Worm (Caenorhabditis elegans): ENCODE data around the gene ret-1.
"Not testable (repeated sequence)": the region's sequence is repeated elsewhere in the genome, so short reads cannot be mapped to it uniquely, and the experiment has no call there.

The ret-1 gene

DNA sequence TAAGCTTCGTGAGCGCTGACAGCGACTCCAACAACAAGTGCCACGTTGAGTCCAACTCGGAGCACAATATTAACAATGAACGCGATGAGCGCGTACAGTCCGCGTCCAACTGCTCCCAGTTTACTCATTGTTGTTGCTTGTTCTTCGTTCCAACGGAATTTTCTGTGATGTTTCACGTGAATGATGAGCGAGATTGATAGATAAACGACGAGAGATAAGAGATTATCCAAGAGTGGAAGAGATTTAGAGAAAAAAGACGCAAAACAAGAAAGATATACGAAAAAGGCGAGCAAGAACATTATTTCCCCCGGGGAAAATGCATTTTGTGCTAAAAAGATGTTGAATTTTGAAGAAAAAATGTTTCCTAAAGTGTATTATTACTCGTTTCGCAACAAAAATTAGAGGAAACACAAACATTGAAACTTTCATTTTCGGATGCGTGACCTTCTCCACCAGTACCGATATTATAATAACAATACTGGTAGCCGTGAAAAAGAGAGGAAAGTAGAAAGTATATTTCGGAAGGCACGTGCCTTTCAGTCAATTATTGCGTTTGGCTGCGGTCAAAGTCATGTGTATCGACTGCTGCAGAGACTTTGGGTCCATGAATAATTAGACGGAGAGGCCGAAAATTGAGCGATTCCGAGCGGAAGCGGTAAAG lies 15.6 kb downstream of the ret-1 start:
- no peak for TF ChIP-seq dao-5 (tag; optimal IDR thresholded peaks at IDR 0.05)
- no peak for TF ChIP-seq him-1 (tag; optimal IDR thresholded peaks at IDR 0.05)
- TF ChIP-seq W03F9.2 (tag; optimal IDR thresholded peaks at IDR 0.05): no peak

DNA sequence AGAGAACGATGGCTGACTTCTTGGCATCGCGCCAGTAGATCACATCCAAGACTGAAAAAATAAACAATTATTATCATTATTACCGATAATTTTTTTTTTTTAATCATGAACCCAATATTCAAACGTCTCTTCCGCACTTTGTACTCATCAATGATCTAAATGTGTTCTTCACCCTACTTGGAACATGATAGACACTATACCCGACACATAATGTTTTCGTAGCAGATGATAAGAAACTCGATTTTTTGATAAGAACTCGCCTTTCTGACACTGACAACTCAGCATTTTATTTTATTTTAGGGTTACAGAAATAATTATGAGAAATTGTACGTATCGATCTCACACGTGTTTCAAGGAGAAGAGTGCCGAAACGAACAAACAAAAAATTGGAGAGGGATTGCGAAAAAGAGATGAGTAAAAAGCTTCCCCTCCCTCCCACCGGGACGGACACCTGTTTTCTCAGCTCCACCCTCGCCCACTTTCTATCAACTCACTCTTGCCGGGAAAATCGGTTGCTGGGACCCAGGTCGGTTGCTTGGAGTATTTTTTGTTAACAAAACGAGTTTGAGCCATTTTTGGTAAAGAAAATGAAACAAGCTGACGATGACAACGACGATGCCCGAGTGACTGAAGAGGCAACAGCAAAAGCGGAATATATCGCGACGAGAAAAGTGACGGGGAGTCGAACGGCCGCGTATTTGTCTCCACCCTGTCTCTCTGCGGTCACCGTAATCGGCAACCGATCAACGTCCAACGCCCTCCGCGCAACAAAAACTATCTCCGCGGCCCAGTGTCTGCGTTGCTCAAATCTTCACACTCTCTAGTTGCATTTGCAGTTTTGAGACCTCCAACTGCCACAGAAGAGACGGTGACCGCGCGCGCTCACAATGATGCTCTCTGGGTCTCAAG lies 16.7 kb downstream of the ret-1 start:
- TF ChIP-seq dao-5 (tag; optimal IDR thresholded peaks at IDR 0.05) (no peak), W03F9.2 (tag; optimal IDR thresholded peaks at IDR 0.05) (no peak), him-1 (tag; optimal IDR thresholded peaks at IDR 0.05) (no peak)

- TF ChIP-seq dao-5 (tag; optimal IDR thresholded peaks at IDR 0.05) (no peak), W03F9.2 (tag; optimal IDR thresholded peaks at IDR 0.05) (no peak)
Observed at ce11 chrV:14828407-14828806, 18.8 kb downstream of the ret-1 start.

DNA sequence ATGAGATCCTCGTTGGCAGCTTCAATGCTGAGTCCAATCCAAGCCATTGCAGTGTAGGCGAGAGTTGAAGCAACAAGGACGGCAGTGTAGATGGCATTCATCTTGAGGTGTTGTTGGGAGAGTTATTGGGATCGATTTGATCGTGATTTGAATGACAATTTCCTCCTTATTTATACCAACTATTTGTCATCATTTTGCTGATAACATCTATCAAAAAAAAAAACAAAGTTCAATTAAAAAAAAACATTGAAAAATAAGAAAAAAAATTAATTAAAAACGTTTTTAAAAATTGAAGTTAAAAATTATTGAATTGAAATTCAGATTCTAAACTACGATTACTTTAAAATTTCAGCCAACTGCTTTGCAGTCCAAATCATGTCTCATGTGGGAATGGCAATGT lies 20.3 kb downstream of the ret-1 start, which contains the start of gene nspa-8:
Gene nspa-8 (minus strand): TSS at position 101 of the 400 bp plus-strand sequence.
- not testable (repeated sequence) for TF ChIP-seq W03F9.2, dao-5, him-1 (tag; optimal IDR thresholded peaks at IDR 0.05)

DNA sequence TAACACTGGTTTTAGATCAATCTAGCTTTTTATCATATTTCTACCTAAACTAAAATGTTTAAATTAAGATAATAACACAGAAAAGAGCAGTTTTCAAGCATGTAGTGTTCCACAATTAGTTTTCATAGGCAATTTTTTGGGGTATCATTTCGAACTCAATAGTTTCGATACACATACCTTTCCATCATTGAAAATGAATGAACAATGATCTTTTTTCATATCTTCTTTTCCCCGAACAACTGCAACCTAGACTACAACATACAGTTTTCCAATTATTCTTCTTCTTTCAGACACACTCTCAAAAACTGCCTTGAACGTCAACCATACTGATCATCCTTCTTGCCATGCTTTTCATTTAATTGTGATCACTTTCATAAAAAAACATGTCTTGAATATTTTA lies 23.1 kb downstream of the ret-1 start, which contains the start of gene W06A7.4:
Gene W06A7.4 (plus strand): TSS at position 301 of the 400 bp plus-strand sequence.
- TF ChIP-seq him-1 (tag; optimal IDR thresholded peaks at IDR 0.05) (no peak), W03F9.2 (tag; optimal IDR thresholded peaks at IDR 0.05) (no peak), dao-5 (tag; optimal IDR thresholded peaks at IDR 0.05) (no peak)

DNA sequence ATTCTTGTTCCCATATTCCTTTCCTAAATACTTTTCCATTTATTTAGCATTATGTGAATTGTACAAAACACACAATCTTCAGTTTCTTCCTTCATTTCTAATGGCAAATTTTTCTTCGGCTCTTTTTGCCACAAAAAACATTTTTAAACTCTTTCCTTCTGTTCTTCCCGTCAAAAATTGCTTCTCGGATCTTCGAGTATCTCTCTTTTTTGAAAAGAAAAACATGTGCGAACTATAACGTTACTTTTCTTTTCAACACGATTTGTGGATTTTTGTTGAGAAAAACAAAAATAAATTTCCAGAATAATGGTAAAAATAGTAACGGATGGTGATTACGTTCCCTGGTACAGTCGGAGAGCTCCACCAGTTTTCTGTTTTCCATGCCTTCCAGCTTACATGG lies 25.7 kb downstream of the ret-1 start, which contains the start of gene W06A7.2:
Gene W06A7.2 (plus strand): TSS at position 301 of the 400 bp plus-strand sequence.
- TF ChIP-seq dao-5 (tag; optimal IDR thresholded peaks at IDR 0.05) (no peak), him-1 (tag; optimal IDR thresholded peaks at IDR 0.05) (no peak), W03F9.2 (tag; optimal IDR thresholded peaks at IDR 0.05) (no peak)

DNA sequence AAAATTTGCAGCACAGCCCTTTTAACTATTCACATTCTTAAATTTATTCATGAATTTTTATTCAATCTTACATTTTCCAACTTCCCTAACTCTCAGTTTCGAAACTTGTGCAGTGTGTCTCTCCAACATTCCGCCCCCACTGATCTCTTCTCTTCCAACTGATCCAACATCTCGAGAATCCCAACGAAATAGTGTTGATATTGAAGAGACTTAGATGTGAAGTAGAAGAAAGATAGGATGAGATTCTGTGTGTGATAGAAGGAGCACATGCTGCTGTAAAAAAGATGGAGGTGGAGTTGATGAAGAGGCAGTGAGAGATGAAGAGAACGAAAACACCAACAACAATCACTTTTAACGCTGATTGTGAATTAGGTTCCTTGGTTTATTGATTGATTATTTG lies 26.9 kb downstream of the ret-1 start:
- TF ChIP-seq dao-5 (tag; optimal IDR thresholded peaks at IDR 0.05) (no peak), him-1 (tag; optimal IDR thresholded peaks at IDR 0.05) (no peak), W03F9.2 (tag; optimal IDR thresholded peaks at IDR 0.05) (no peak)

ce11 chrV:14815500-14815899 lies 31.7 kb downstream of the ret-1 start, which contains the start of gene rin-1:
Gene rin-1, minus strand, starts transcription at chrV:14815600.
- TF ChIP-seq him-1 (tag; optimal IDR thresholded peaks at IDR 0.05) (no peak), W03F9.2 (tag; optimal IDR thresholded peaks at IDR 0.05) (no peak), dao-5 (tag; optimal IDR thresholded peaks at IDR 0.05) (no peak)

ce11 chrV:14813566-14813965 lies 33.6 kb downstream of the ret-1 start:
- TF ChIP-seq W03F9.2 (tag; optimal IDR thresholded peaks at IDR 0.05) (no peak), him-1 (tag; optimal IDR thresholded peaks at IDR 0.05) (no peak), dao-5 (tag; optimal IDR thresholded peaks at IDR 0.05) (no peak)

DNA sequence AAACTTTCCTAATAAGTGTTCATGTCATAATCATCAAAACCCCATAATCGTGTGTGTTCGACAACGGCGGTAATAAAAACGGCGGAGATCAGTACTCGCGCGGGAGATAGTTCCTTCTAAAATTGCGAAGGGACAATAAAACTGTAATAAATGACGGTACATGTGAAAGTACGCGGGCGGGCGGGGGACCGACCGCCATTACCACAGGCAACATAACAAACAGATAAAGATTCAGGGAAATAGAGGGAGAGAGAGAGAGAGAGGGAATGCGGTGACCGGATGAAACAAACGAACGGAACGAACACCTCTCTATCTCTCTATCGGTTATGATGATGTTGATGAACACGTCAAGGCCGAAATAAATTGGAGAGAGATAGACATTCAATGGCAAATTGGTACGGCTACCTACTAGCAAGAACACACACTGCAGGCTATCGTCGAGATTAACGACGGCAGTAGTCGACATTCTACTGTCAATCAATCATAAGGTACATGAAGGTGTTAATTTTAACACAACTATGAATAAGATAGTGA lies 40.9 kb downstream of the ret-1 start:
- no peak for TF ChIP-seq dao-5 (tag; optimal IDR thresholded peaks at IDR 0.05)
- TF ChIP-seq W03F9.2 (tag; optimal IDR thresholded peaks at IDR 0.05): no peak
- no peak for TF ChIP-seq him-1 (tag; optimal IDR thresholded peaks at IDR 0.05)

DNA sequence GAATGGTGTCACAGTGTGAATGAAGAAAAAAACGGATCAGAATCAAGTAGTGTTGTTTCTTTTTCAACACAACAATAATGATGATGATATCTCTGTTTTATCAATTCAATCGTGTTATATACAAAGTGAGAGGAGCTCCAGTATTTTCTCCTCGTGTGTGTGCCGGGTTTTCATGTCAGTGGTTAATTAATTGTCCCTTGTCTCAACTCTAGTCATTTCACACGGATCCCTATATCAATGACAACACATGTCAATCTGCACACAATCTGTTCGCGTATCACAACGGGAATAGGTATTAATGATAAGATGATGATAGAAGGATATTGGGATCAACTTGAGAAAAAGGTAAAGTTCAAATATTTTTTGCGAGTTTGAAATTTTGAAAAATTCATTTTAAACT lies 46.8 kb downstream of the ret-1 start:
- TF ChIP-seq dao-5 (tag; optimal IDR thresholded peaks at IDR 0.05): no peak
- no peak for TF ChIP-seq him-1 (tag; optimal IDR thresholded peaks at IDR 0.05)
- no peak for TF ChIP-seq W03F9.2 (tag; optimal IDR thresholded peaks at IDR 0.05)

DNA sequence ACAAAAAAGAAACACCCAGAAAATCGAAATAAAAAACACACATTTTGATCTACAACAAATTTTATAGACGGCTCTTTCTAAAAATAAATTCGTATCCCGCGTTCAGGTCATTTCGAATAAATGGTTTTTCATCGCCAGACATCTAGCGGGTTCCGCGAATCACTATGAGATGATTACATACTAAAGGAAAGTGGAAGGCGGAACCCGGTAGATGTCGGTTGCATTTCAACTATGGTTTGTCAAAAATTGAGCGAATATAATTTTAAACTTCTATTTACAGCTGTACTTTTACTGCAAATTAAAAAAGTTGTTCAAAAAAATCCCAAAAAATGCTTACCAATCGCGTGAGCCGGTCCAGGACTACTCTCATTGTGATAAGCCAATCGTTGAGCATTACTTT lies 49.3 kb downstream of the ret-1 start:
- TF ChIP-seq W03F9.2 (tag; optimal IDR thresholded peaks at IDR 0.05): no peak
- TF ChIP-seq him-1 (tag; optimal IDR thresholded peaks at IDR 0.05): no peak
- no peak for TF ChIP-seq dao-5 (tag; optimal IDR thresholded peaks at IDR 0.05)

DNA sequence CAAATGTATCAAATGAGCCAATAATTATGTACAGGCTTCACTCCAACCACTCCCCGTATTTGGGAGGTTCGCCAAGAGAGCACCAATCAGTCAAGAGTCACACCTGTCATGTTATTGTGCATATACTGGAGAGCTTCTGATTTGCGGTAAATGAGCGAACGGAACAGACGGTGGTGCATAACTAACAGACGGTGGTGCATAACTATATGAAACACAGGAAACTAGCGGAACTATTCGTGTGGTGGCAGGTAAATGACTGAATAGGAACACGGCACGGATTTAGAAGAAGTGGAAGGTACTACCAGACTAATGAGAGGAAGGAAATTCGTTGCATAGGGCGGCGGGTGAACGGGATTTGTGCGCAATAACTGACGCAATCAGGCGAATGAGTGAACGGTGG lies 54.2 kb downstream of the ret-1 start:
- TF ChIP-seq him-1 (tag; optimal IDR thresholded peaks at IDR 0.05) (no peak), dao-5 (tag; optimal IDR thresholded peaks at IDR 0.05) (no peak), W03F9.2 (tag; optimal IDR thresholded peaks at IDR 0.05) (no peak)

ce11 chrV:14792346-14792745 lies 54.9 kb downstream of the ret-1 start:
- TF ChIP-seq W03F9.2 (tag; optimal IDR thresholded peaks at IDR 0.05): no peak
- no peak for TF ChIP-seq him-1 (tag; optimal IDR thresholded peaks at IDR 0.05)
- TF ChIP-seq dao-5 (tag; optimal IDR thresholded peaks at IDR 0.05): no peak
